Worm (Caenorhabditis elegans): ENCODE measurements around the gene msi-1.
A peak's percentile ranks its signal among the peaks of the same experiment; 100 is the strongest.

msi-1 gene

ce11 chrIII:3956293-3956692 is 19.9 kb downstream of the msi-1 start, which contains the start of gene F37A8.5:
F37A8.5 (plus strand) TSS chrIII:3956624.
- TF ChIP-seq ceh-82 (tag; optimal IDR thresholded peaks at IDR 0.05) (no peak), sma-3 (GFP tag; optimal IDR thresholded peaks at IDR 0.05) (no peak), nhr-21 (tag; optimal IDR thresholded peaks at IDR 0.05) (no peak), elt-3 (tag; optimal IDR thresholded peaks at IDR 0.05) (no peak), nhr-11 (tag; optimal IDR thresholded peaks at IDR 0.05) (no peak), mdl-1 (tag; optimal IDR thresholded peaks at IDR 0.05) (no peak), ama-1 (optimal IDR thresholded peaks at IDR 0.05) (no peak), nhr-129 (tag; optimal IDR thresholded peaks at IDR 0.05) (no peak), F13H6.1 (tag; optimal IDR thresholded peaks at IDR 0.05) (no peak), snpc-4 (tag; optimal IDR thresholded peaks at IDR 0.05) (no peak), Y55F3AM.14 (GFP tag; optimal IDR thresholded peaks at IDR 0.05) (no peak), lin-11 (tag; optimal IDR thresholded peaks at IDR 0.05) (no peak), mab-5 (tag; optimal IDR thresholded peaks at IDR 0.05) (no peak), elt-1 (tag; optimal IDR thresholded peaks at IDR 0.05) (no peak)

DNA sequence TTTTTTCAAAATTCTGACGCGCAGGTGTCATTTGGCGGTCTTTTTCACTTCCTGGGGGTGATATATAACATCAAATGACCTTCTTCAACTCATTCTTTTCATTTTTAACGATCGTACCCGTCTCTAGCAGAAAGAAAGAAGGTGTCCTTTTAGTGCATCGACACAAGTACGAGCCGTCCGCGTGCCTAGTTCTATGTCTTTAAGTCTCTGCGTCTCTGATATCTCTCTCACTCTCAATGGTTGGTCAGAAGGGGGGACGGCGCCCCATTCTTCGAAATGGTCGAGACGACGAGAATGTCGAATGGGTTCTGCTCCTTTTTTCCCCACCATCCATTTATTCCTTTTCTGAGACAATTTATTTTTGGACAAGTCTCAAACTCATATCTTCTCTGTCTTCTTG is 20.5 kb downstream of the msi-1 start:
- TF ChIP-seq unc-55 (GFP tag; optimal IDR thresholded peaks at IDR 0.05) (peak; percentile 35), alr-1 (tag; optimal IDR thresholded peaks at IDR 0.05) (no peak), lsy-2 (tag; optimal IDR thresholded peaks at IDR 0.05) (peak in 1 of 2 experiments; percentile 64), gmeb-1 (tag; optimal IDR thresholded peaks at IDR 0.05) (no peak), elt-1 (tag; optimal IDR thresholded peaks at IDR 0.05) (no peak), nhr-25 (tag; optimal IDR thresholded peaks at IDR 0.05) (peak; percentile 15), sma-9 (GFP tag; optimal IDR thresholded peaks at IDR 0.05) (peak; percentile 75), sma-9 (tag; optimal IDR thresholded peaks at IDR 0.05) (no peak), C34F6.9 (tag; optimal IDR thresholded peaks at IDR 0.05) (peak; percentile 49), crh-2 (tag; optimal IDR thresholded peaks at IDR 0.05) (peak; percentile 25), skn-1 (tag; optimal IDR thresholded peaks at IDR 0.05) (no peak), mdl-1 (tag; optimal IDR thresholded peaks at IDR 0.05) (peak; percentile 48 to 56), mbf-1 (tag; optimal IDR thresholded peaks at IDR 0.05) (no peak), ztf-4 (tag; optimal IDR thresholded peaks at IDR 0.05) (peak; percentile 15), nhr-6 (tag; optimal IDR thresholded peaks at IDR 0.05) (peak; percentile 21), fos-1 (tag; optimal IDR thresholded peaks at IDR 0.05) (peak; percentile 16), mab-5 (tag; optimal IDR thresholded peaks at IDR 0.05) (peak; percentile 9), nhr-23 (tag; optimal IDR thresholded peaks at IDR 0.05) (no peak), nhr-21 (tag; optimal IDR thresholded peaks at IDR 0.05) (peak; percentile 42), lin-39 (tag; optimal IDR thresholded peaks at IDR 0.05) (no peak), zag-1 (tag; optimal IDR thresholded peaks at IDR 0.05) (no peak), F13H6.1 (tag; optimal IDR thresholded peaks at IDR 0.05) (peak; percentile 17), peb-1 (tag; optimal IDR thresholded peaks at IDR 0.05) (no peak), nhr-129 (tag; optimal IDR thresholded peaks at IDR 0.05) (peak; percentile 61), blmp-1 (tag; optimal IDR thresholded peaks at IDR 0.05; ENCODE audit: insufficient read depth) (peak; percentile 36), ama-1 (optimal IDR thresholded peaks at IDR 0.05) (no peak)

- TF ChIP-seq unc-55 (GFP tag; optimal IDR thresholded peaks at IDR 0.05) (peak; percentile 71), unc-39 (tag; optimal IDR thresholded peaks at IDR 0.05) (no peak), ztf-1 (GFP tag; conservative IDR thresholded peaks at IDR 0.05) (no peak), alr-1 (tag; optimal IDR thresholded peaks at IDR 0.05) (no peak), gmeb-1 (tag; optimal IDR thresholded peaks at IDR 0.05) (no peak), ztf-4 (tag; optimal IDR thresholded peaks at IDR 0.05) (peak; percentile 20)
Observed at ce11 chrIII:3954828-3955227, 21.4 kb downstream of the msi-1 start.

ce11 chrIII:3954220-3954619 is 22.0 kb downstream of the msi-1 start:
- TF ChIP-seq egl-27 (tag; optimal IDR thresholded peaks at IDR 0.05), result no peak
- no peak for TF ChIP-seq ztf-1 (GFP tag; conservative IDR thresholded peaks at IDR 0.05)
- TF ChIP-seq mab-5 (tag; optimal IDR thresholded peaks at IDR 0.05), result peak; percentile 7
- TF ChIP-seq nhr-77 (tag; optimal IDR thresholded peaks at IDR 0.05), result no peak
- TF ChIP-seq unc-55 (GFP tag; optimal IDR thresholded peaks at IDR 0.05), result peak; percentile 27
- TF ChIP-seq sma-3 (GFP tag; optimal IDR thresholded peaks at IDR 0.05), result no peak
- no peak for TF ChIP-seq gmeb-1 (tag; optimal IDR thresholded peaks at IDR 0.05)
- TF ChIP-seq unc-62 (GFP tag; optimal IDR thresholded peaks at IDR 0.05), result no peak
- TF ChIP-seq unc-39 (tag; optimal IDR thresholded peaks at IDR 0.05), result no peak
- TF ChIP-seq blmp-1 (tag; optimal IDR thresholded peaks at IDR 0.05; ENCODE audit: insufficient read depth), result peak; percentile 3
- TF ChIP-seq nhr-237 (tag; optimal IDR thresholded peaks at IDR 0.05), result no peak
- no peak for TF ChIP-seq snpc-4 (tag; optimal IDR thresholded peaks at IDR 0.05)
- peak; percentile 46 for TF ChIP-seq nhr-25 (tag; optimal IDR thresholded peaks at IDR 0.05)
- TF ChIP-seq ZK546.5 (tag; optimal IDR thresholded peaks at IDR 0.05), result no peak
- no peak for TF ChIP-seq fos-1 (tag; optimal IDR thresholded peaks at IDR 0.05)
- TF ChIP-seq nhr-21 (tag; optimal IDR thresholded peaks at IDR 0.05), result peak; percentile 33
- no peak for TF ChIP-seq Y55F3AM.14 (GFP tag; optimal IDR thresholded peaks at IDR 0.05)
- no peak for TF ChIP-seq mbf-1 (tag; optimal IDR thresholded peaks at IDR 0.05)
- peak; percentile 78 for TF ChIP-seq sma-9 (GFP tag; optimal IDR thresholded peaks at IDR 0.05)
- TF ChIP-seq sma-9 (tag; optimal IDR thresholded peaks at IDR 0.05), result no peak
- TF ChIP-seq R02D3.7 (tag; optimal IDR thresholded peaks at IDR 0.05), result no peak
- TF ChIP-seq elt-3 (tag; optimal IDR thresholded peaks at IDR 0.05), result no peak
- TF ChIP-seq peb-1 (tag; optimal IDR thresholded peaks at IDR 0.05), result no peak
- TF ChIP-seq sem-4 (tag; optimal IDR thresholded peaks at IDR 0.05), result peak; percentile 60
- peak in 1 of 2 experiments; percentile 76 for TF ChIP-seq lsy-2 (tag; optimal IDR thresholded peaks at IDR 0.05)
- TF ChIP-seq zag-1 (tag; optimal IDR thresholded peaks at IDR 0.05), result no peak
- TF ChIP-seq ceh-16 (tag; optimal IDR thresholded peaks at IDR 0.05), result no peak
- no peak for TF ChIP-seq F13H6.1 (tag; optimal IDR thresholded peaks at IDR 0.05)
- no peak for TF ChIP-seq lin-39 (tag; optimal IDR thresholded peaks at IDR 0.05)
- TF ChIP-seq nhr-129 (tag; optimal IDR thresholded peaks at IDR 0.05), result peak; percentile 81
- peak; percentile 61 for TF ChIP-seq C34F6.9 (tag; optimal IDR thresholded peaks at IDR 0.05)
- no peak for TF ChIP-seq alr-1 (tag; optimal IDR thresholded peaks at IDR 0.05)
- no peak for TF ChIP-seq nhr-11 (tag; optimal IDR thresholded peaks at IDR 0.05)
- TF ChIP-seq elt-1 (tag; optimal IDR thresholded peaks at IDR 0.05), result no peak
- TF ChIP-seq mdl-1 (tag; optimal IDR thresholded peaks at IDR 0.05), result peak; percentile 66 to 69
- TF ChIP-seq skn-1 (tag; optimal IDR thresholded peaks at IDR 0.05), result no peak

Measured in whole organism, L2 larva.